Fruit fly (Drosophila melanogaster): ENCODE results near the gene CG43125.

DNA sequence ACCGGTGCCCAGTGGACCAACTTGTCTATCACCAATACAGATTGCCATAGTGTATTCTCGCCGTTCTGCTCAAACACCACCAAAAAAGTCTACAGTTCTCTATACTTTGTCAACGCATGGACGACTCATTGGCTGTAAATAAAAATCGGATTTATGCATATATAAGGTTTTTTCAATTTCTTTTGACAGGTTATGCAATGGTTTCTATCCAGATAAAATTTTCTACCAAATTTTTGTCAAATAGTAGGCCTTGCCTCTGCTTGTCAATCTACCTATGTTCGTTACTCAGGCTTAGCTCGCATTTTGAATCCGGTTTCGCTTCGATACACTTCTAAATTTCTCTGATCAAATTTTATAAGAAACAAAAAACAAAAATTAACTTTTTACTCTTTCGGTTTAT, 29.1 kb upstream of the CG43125 start, which contains the start of gene Mst98Cb:
- TF ChIP-seq CG8478 (optimal IDR thresholded peaks at IDR 0.05) (no peak), CTCF (optimal IDR thresholded peaks at IDR 0.05) (no peak)
